Fruit fly (Drosophila melanogaster): ENCODE measurements around the gene schuy.
A peak's percentile ranks its signal among the peaks of the same experiment; 100 is the strongest.

- TF ChIP-seq Xbp1 (GFP tag; optimal IDR thresholded peaks at IDR 0.05) (no peak), pan (optimal IDR thresholded peaks at IDR 0.05) (no peak), pan (GFP tag; optimal IDR thresholded peaks at IDR 0.05 in 1 of 2, IDR thresholded peaks at IDR 0.05 in 1 of 2) (peak in 1 of 2 experiments; percentile 24), D19A (tag; optimal IDR thresholded peaks at IDR 0.05) (no peak), E2f1 (GFP tag; IDR thresholded peaks at IDR 0.05) (no peak), CG8944 (GFP tag; optimal IDR thresholded peaks at IDR 0.05) (no peak), Aef1 (GFP tag; IDR thresholded peaks at IDR 0.05) (no peak), CG8388 (GFP tag; optimal IDR thresholded peaks at IDR 0.05) (no peak), CG2712 (tag; optimal IDR thresholded peaks at IDR 0.05) (no peak), knrl (GFP tag; IDR thresholded peaks at IDR 0.05; ENCODE audit: partially characterized antibody) (no peak), disco-r (GFP tag; optimal IDR thresholded peaks at IDR 0.05) (no peak)
Observed at dm6 chr3L:19988891-19989290, 3.0 kb downstream of the schuy start, which contains the start of gene Csas.

All from whole organism, embryonic.